Worm (Caenorhabditis elegans): ENCODE measurements around the gene otub-1.

otub-1 gene

DNA sequence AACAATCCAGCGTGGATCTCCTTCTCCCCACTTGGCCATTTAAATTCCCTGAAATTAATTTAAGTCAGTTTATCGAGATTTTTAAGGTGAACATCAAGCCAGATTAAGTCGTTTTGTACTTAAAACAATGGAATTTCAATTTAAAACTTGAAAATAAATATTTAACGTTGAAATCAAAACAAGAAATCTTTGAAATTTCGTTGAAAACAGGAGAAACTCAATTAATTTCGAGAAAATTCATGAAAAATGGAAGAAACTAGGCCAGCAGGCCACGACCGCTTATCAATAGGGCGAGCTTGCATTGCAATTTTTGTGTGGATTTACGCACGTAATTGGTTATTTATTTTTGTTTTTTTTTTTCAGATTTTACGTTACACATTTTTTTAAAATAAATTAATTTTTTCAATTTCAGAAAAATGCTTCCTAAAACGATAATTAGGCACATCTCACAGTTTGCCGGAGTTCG lies 19.3 kb downstream of the otub-1 start, which contains the start of the genes ahsa-1 and C01G10.7:
Gene ahsa-1, minus strand, starts transcription at position 51 of the 466 bp plus-strand sequence.
Gene C01G10.7, plus strand, starts transcription at position 413 of the 466 bp plus-strand sequence.
- TF ChIP-seq zip-5 (tag; optimal IDR thresholded peaks at IDR 0.05) = peak; percentile 76
- peak; percentile 35 for TF ChIP-seq madf-2 (tag; optimal IDR thresholded peaks at IDR 0.05)
- TF ChIP-seq ceh-48 (tag; optimal IDR thresholded peaks at IDR 0.05) = peak; percentile 29
- peak; percentile 96 for TF ChIP-seq tbx-2 (tag; optimal IDR thresholded peaks at IDR 0.05)
- no peak for TF ChIP-seq ceh-6 (GFP tag; optimal IDR thresholded peaks at IDR 0.05)
- TF ChIP-seq ztf-16 (tag; optimal IDR thresholded peaks at IDR 0.05) = peak; percentile 70
- peak; percentile 10 for TF ChIP-seq syd-9 (tag; optimal IDR thresholded peaks at IDR 0.05)
- peak; percentile 62 for TF ChIP-seq fkh-6 (tag; optimal IDR thresholded peaks at IDR 0.05)
- TF ChIP-seq odd-2 (tag; optimal IDR thresholded peaks at IDR 0.05) = no peak
- TF ChIP-seq nfya-1 (tag; optimal IDR thresholded peaks at IDR 0.05) = peak; percentile 83
- no peak for TF ChIP-seq elt-4 (tag; optimal IDR thresholded peaks at IDR 0.05)
- TF ChIP-seq hlh-13 (GFP tag; optimal IDR thresholded peaks at IDR 0.05) = peak; percentile 28
- no peak for TF ChIP-seq K09A11.1 (tag; optimal IDR thresholded peaks at IDR 0.05; ENCODE audit: insufficient read depth)
- TF ChIP-seq pax-1 (tag; optimal IDR thresholded peaks at IDR 0.05) = peak; percentile 40
- TF ChIP-seq C38D4.7 (GFP tag; optimal IDR thresholded peaks at IDR 0.05) = no peak
- no peak for TF ChIP-seq ceh-24 (tag; optimal IDR thresholded peaks at IDR 0.05)
- no peak for TF ChIP-seq ceh-9 (tag; optimal IDR thresholded peaks at IDR 0.05)
- TF ChIP-seq gmeb-2 (tag; optimal IDR thresholded peaks at IDR 0.05) = peak; percentile 15
- TF ChIP-seq ceh-14 (tag; optimal IDR thresholded peaks at IDR 0.05) = peak; percentile 94
- peak; percentile 51 for TF ChIP-seq sdc-2 (tag; optimal IDR thresholded peaks at IDR 0.05)
- TF ChIP-seq lim-6 (tag; optimal IDR thresholded peaks at IDR 0.05) = peak; percentile 89
- no peak for TF ChIP-seq pros-1 (tag; optimal IDR thresholded peaks at IDR 0.05)
- TF ChIP-seq T23F11.4 (GFP tag; optimal IDR thresholded peaks at IDR 0.05) = no peak
- no peak for TF ChIP-seq Y22D7AL.16 (tag; optimal IDR thresholded peaks at IDR 0.05)
- no peak for TF ChIP-seq lin-11 (tag; optimal IDR thresholded peaks at IDR 0.05)
- peak; percentile 97 for TF ChIP-seq ets-4 (tag; optimal IDR thresholded peaks at IDR 0.05)
- peak; percentile 86 for TF ChIP-seq hlh-8 (tag; optimal IDR thresholded peaks at IDR 0.05)
- no peak for TF ChIP-seq pat-9 (tag; optimal IDR thresholded peaks at IDR 0.05)
- TF ChIP-seq ceh-18 (tag; optimal IDR thresholded peaks at IDR 0.05) = peak; percentile 81
- TF ChIP-seq hlh-6 (tag; optimal IDR thresholded peaks at IDR 0.05) = peak; percentile 15
- peak; percentile 48 for TF ChIP-seq ahr-1 (tag; optimal IDR thresholded peaks at IDR 0.05)
- peak; percentile 72 for TF ChIP-seq unc-86 (tag; optimal IDR thresholded peaks at IDR 0.05)
- TF ChIP-seq sox-4 (tag; optimal IDR thresholded peaks at IDR 0.05) = no peak
- no peak for TF ChIP-seq dmd-4 (tag; optimal IDR thresholded peaks at IDR 0.05; ENCODE audit: borderline replicate concordance)
- TF ChIP-seq pqm-1 (tag; optimal IDR thresholded peaks at IDR 0.05) = peak; percentile 93
- TF ChIP-seq fkh-10 (GFP tag; optimal IDR thresholded peaks at IDR 0.05) = no peak
- TF ChIP-seq nhr-11 (tag; optimal IDR thresholded peaks at IDR 0.05) = no peak
- TF ChIP-seq ref-2 (tag; optimal IDR thresholded peaks at IDR 0.05) = peak; percentile 84
- peak; percentile 18 for TF ChIP-seq dve-1 (tag; optimal IDR thresholded peaks at IDR 0.05)
- TF ChIP-seq pha-2 (tag; optimal IDR thresholded peaks at IDR 0.05) = peak; percentile 31
- TF ChIP-seq ceh-30 (tag; optimal IDR thresholded peaks at IDR 0.05) = peak; percentile 67
- peak; percentile 80 for TF ChIP-seq rnt-1 (tag; optimal IDR thresholded peaks at IDR 0.05)
- peak; percentile 85 for TF ChIP-seq mec-3 (tag; optimal IDR thresholded peaks at IDR 0.05; ENCODE audit: borderline replicate concordance)
- no peak for TF ChIP-seq nhr-232 (tag; optimal IDR thresholded peaks at IDR 0.05)
- TF ChIP-seq ceh-22 (tag; optimal IDR thresholded peaks at IDR 0.05) = no peak
- TF ChIP-seq che-1 (tag; optimal IDR thresholded peaks at IDR 0.05) = no peak
- peak; percentile 63 for TF ChIP-seq ttx-3 (tag; optimal IDR thresholded peaks at IDR 0.05)
- peak; percentile 68 for TF ChIP-seq ceh-34 (tag; optimal IDR thresholded peaks at IDR 0.05)
- TF ChIP-seq hlh-30 (tag; optimal IDR thresholded peaks at IDR 0.05; ENCODE audit: insufficient read depth) = no peak
- peak; percentile 66 for TF ChIP-seq eyg-1 (tag; optimal IDR thresholded peaks at IDR 0.05)
- peak; percentile 76 for TF ChIP-seq elt-2 (tag; optimal IDR thresholded peaks at IDR 0.05)
- TF ChIP-seq C08G9.2 (tag; optimal IDR thresholded peaks at IDR 0.05) = peak; percentile 94
- peak; percentile 21 for TF ChIP-seq ceh-19 (GFP tag; optimal IDR thresholded peaks at IDR 0.05)
